Worm (Caenorhabditis elegans): ENCODE data around the gene T14B4.3.

Gene T14B4.3

DNA sequence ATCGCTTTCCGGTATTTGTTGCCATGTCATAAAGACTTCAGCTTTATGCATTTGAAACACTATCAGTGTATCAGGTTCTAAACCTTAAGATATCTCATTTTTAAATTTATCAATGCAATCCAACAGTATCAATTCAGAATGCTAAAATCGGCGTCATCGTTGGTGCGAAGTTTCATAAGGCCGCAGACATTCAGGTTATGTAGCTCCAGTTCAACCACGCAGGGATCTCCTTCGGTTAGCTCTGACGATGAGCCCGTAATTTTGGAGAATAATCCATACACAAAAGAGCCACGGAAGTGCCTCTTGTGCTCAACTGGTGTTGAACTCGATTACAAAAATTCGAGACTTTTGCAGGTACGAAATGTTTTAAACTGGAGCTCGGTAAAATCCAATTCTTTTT lies 1.3 kb downstream of the T14B4.3 start, which contains the start of gene mrps-18.C:
mrps-18.C (plus strand) TSS at position 138 of the 400 bp plus-strand sequence.
- TF ChIP-seq him-1 (tag; optimal IDR thresholded peaks at IDR 0.05) (no peak), ama-1 (optimal IDR thresholded peaks at IDR 0.05) (no peak), ama-1 (GFP tag; optimal IDR thresholded peaks at IDR 0.05) (no peak), ekl-4 (GFP tag; IDR thresholded peaks at IDR 0.05) (peak; percentile 56), let-607 (tag; optimal IDR thresholded peaks at IDR 0.05) (no peak), ztf-6 (GFP tag; IDR thresholded peaks at IDR 0.05) (no peak), tbx-9 (tag; optimal IDR thresholded peaks at IDR 0.05; ENCODE audit: borderline replicate concordance) (no peak), Y53F4B.3 (GFP tag; IDR thresholded peaks at IDR 0.05) (no peak), C06A6.2 (GFP tag; conservative IDR thresholded peaks at IDR 0.05) (no peak), ztf-26 (tag; optimal IDR thresholded peaks at IDR 0.05) (no peak), gei-17 (GFP tag; optimal IDR thresholded peaks at IDR 0.05) (no peak), mes-4 (tag; optimal IDR thresholded peaks at IDR 0.05) (no peak), akir-1 (GFP tag; optimal IDR thresholded peaks at IDR 0.05) (no peak), egl-18 (GFP tag; IDR thresholded peaks at IDR 0.05) (no peak), efl-1 (GFP tag; optimal IDR thresholded peaks at IDR 0.05) (no peak), nhr-80 (tag; optimal IDR thresholded peaks at IDR 0.05) (no peak), madf-3 (GFP tag; IDR thresholded peaks at IDR 0.05) (0 out of 2 replicates have a peak, but pooled peaks have one; percentile 7), lir-1 (GFP tag; conservative IDR thresholded peaks at IDR 0.05) (no peak), mcd-1 (GFP tag; IDR thresholded peaks at IDR 0.05) (0 out of 2 replicates have a peak, but pooled peaks have one; percentile 30), hlh-12 (tag; optimal IDR thresholded peaks at IDR 0.05) (no peak), snpc-1.3 (tag; optimal IDR thresholded peaks at IDR 0.05; ENCODE audit: insufficient read depth) (no peak), atf-7 (tag; optimal IDR thresholded peaks at IDR 0.05) (no peak), hmg-1.2 (GFP tag; IDR thresholded peaks at IDR 0.05) (0 out of 2 replicates have a peak, but pooled peaks have one; percentile 15), lin-26 (GFP tag; IDR thresholded peaks at IDR 0.05) (no peak), snpc-4 (GFP tag; optimal IDR thresholded peaks at IDR 0.05) (no peak), snpc-4 (tag; optimal IDR thresholded peaks at IDR 0.05) (no peak), zfh-2 (GFP tag; conservative IDR thresholded peaks at IDR 0.05) (no peak), unc-62 (GFP tag; optimal IDR thresholded peaks at IDR 0.05) (no peak), aptf-3 (GFP tag; IDR thresholded peaks at IDR 0.05) (no peak), lsl-1 (GFP tag; optimal IDR thresholded peaks at IDR 0.05) (no peak), lag-1 (GFP tag; IDR thresholded peaks at IDR 0.05) (no peak), nhr-120 (GFP tag; IDR thresholded peaks at IDR 0.05) (no peak), rcor-1 (GFP tag; IDR thresholded peaks at IDR 0.05) (no peak), ztf-28 (GFP tag; IDR thresholded peaks at IDR 0.05) (no peak), ceh-100 (GFP tag; IDR thresholded peaks at IDR 0.05) (no peak), ztf-18 (tag; optimal IDR thresholded peaks at IDR 0.05) (no peak), die-1 (tag; optimal IDR thresholded peaks at IDR 0.05) (no peak), nhr-90 (tag; optimal IDR thresholded peaks at IDR 0.05) (no peak), ets-4 (GFP tag; optimal IDR thresholded peaks at IDR 0.05) (no peak), B0336.3 (GFP tag; IDR thresholded peaks at IDR 0.05) (no peak), F39B2.1 (GFP tag; IDR thresholded peaks at IDR 0.05) (no peak), sea-2 (GFP tag; IDR thresholded peaks at IDR 0.05) (no peak), ceh-40 (GFP tag; IDR thresholded peaks at IDR 0.05) (no peak), cebp-2 (GFP tag; IDR thresholded peaks at IDR 0.05) (no peak), ztf-22 (GFP tag; optimal IDR thresholded peaks at IDR 0.05) (no peak), ZK185.1 (tag; optimal IDR thresholded peaks at IDR 0.05; ENCODE audit: poor library complexity, severe bottlenecking) (no peak), D2030.7 (GFP tag; IDR thresholded peaks at IDR 0.05) (no peak), hmg-20 (GFP tag; IDR thresholded peaks at IDR 0.05) (0 out of 2 replicates have a peak, but pooled peaks have one; percentile 3), Y53G8AR.9 (GFP tag; conservative IDR thresholded peaks at IDR 0.05) (no peak), Y56A3A.18 (GFP tag; IDR thresholded peaks at IDR 0.05) (no peak), attf-6 (GFP tag; IDR thresholded peaks at IDR 0.05) (no peak)

Data from whole organism, young adult.